Worm (Caenorhabditis elegans) whole organism, young adult: ENCODE measurements around the gene cnt-2.

Source experiments
- B0035.1 ChIP-seq: sonication (generic microtip); optimal IDR thresholded peaks from 2 replicates; lab custom pipeline; 2016; ENCODE audit warnings: missing genetic modification characterization, mild to moderate bottlenecking, missing compliant biosample characterization, missing genotype, missing genetic modification reagents
- C17E4.6 ChIP-seq: fragments of 200-800 bp; sonication (Bioruptor generic); IDR thresholded peaks from 2 replicates; pipeline ENCODE4 v1.3.6; 2022; ENCODE audit warnings: missing genetic modification reagents, missing genetic modification characterization, missing compliant biosample characterization
- F23B12.7 ChIP-seq: sonication (generic microtip); optimal IDR thresholded peaks from 2 replicates; lab custom pipeline; 2017; ENCODE audit warnings: missing genetic modification characterization, mild to moderate bottlenecking, missing compliant biosample characterization, antibody characterized with exemption, moderate library complexity; ENCODE audit not compliant: insufficient read depth
- F37B4.10 ChIP-seq: fragments of 200-800 bp; sonication (Bioruptor generic); IDR thresholded peaks from 2 replicates; pipeline ENCODE4 v1.3.6; 2022; ENCODE audit warnings: missing genetic modification characterization, missing compliant biosample characterization
- F39B2.1 ChIP-seq: fragments of 200-800 bp; sonication (Bioruptor generic); IDR thresholded peaks from 2 replicates; pipeline ENCODE4 v1.3.6; 2022; ENCODE audit warnings: missing genetic modification reagents, missing genetic modification characterization, missing compliant biosample characterization
- F49E8.2 ChIP-seq: sonication (generic microtip); optimal IDR thresholded peaks from 3 replicates; lab custom pipeline; 2017; ENCODE audit warnings: missing genetic modification characterization, mild to moderate bottlenecking, missing compliant biosample characterization, antibody characterized with exemption, moderate library complexity; ENCODE audit not compliant: insufficient read depth
- F52B5.7 ChIP-seq: sonication (generic microtip); optimal IDR thresholded peaks from 2 replicates; lab custom pipeline; 2016; ENCODE audit warnings: mild to moderate bottlenecking, missing genetic modification characterization, missing compliant biosample characterization
- Y53F4B.3 ChIP-seq: fragments of 200-800 bp; sonication (Bioruptor generic); IDR thresholded peaks from 2 replicates; pipeline ENCODE4 v1.3.6; 2022; ENCODE audit warnings: missing genetic modification reagents, missing genetic modification characterization, missing compliant biosample characterization
- Y56A3A.18 ChIP-seq: fragments of 200-800 bp; sonication (Bioruptor generic); IDR thresholded peaks from 2 replicates; pipeline ENCODE4 v1.3.6; 2022; ENCODE audit warnings: missing genetic modification reagents, missing genetic modification characterization, missing compliant biosample characterization
- Y67H2A.10 ChIP-seq: fragments of 200-800 bp; sonication (Bioruptor generic); conservative IDR thresholded peaks from 2 replicates; pipeline ENCODE4 v1.3.6; 2022; ENCODE audit warnings: missing genetic modification reagents, missing genetic modification characterization, missing compliant biosample characterization
- ama-1 ChIP-seq, 3 experiments: fragments of 150-350 bp in 1 of 3; sonication (generic microtip) in 2 of 3; optimal IDR thresholded peaks; 2 replicates each; lab custom pipeline; 2014 to 2018; ENCODE audit warnings: missing biosample characterization in 2 of 3, missing genetic modification characterization in 2 of 3, missing genetic modification reagents in 2 of 3
- aptf-3 ChIP-seq: fragments of 200-800 bp; sonication (Bioruptor generic); IDR thresholded peaks from 2 replicates; pipeline ENCODE4 v1.3.6; 2022; ENCODE audit warnings: missing genetic modification characterization, missing compliant biosample characterization
- attf-3 ChIP-seq: fragments of 200-800 bp; sonication (Bioruptor generic); conservative IDR thresholded peaks from 2 replicates; pipeline ENCODE4 v1.3.6; 2022; ENCODE audit warnings: missing genetic modification reagents, missing genetic modification characterization, missing compliant biosample characterization
- attf-5 ChIP-seq: fragments of 200-800 bp; sonication (Bioruptor generic); optimal IDR thresholded peaks from 2 replicates; lab custom pipeline; 2018; ENCODE audit warnings: mild to moderate bottlenecking, missing genetic modification characterization, missing compliant biosample characterization
- attf-6 ChIP-seq: fragments of 200-800 bp; sonication (Bioruptor generic); IDR thresholded peaks from 2 replicates; pipeline ENCODE4 v1.3.6; 2022; ENCODE audit warnings: missing genetic modification reagents, missing genetic modification characterization, missing compliant biosample characterization
- cebp-2 ChIP-seq: fragments of 200-800 bp; sonication (Bioruptor generic); IDR thresholded peaks from 2 replicates; pipeline ENCODE4 v1.3.6; 2022; ENCODE audit warnings: missing genetic modification characterization, missing compliant biosample characterization
- ceh-58 ChIP-seq: fragments of 200-800 bp; sonication (Bioruptor generic); IDR thresholded peaks from 2 replicates; pipeline ENCODE4 v1.3.6; 2022; ENCODE audit warnings: missing genetic modification characterization, missing compliant biosample characterization
- ceh-91 ChIP-seq: fragments of 200-800 bp; sonication (Bioruptor generic); IDR thresholded peaks from 2 replicates; pipeline ENCODE4 v1.3.6; 2022; ENCODE audit warnings: missing genetic modification reagents, missing genetic modification characterization, missing compliant biosample characterization
- chd-7 ChIP-seq: sonication (generic microtip); optimal IDR thresholded peaks from 2 replicates; lab custom pipeline; 2016; ENCODE audit warnings: mild to moderate bottlenecking, missing genetic modification characterization, moderate library complexity, missing compliant biosample characterization
- die-1 ChIP-seq: sonication (generic microtip); optimal IDR thresholded peaks from 2 replicates; lab custom pipeline; 2016; ENCODE audit warnings: missing genotype, mild to moderate bottlenecking, missing genetic modification characterization, missing compliant biosample characterization
- dox-1 ChIP-seq: fragments of 200-800 bp; sonication (Bioruptor generic); IDR thresholded peaks from 2 replicates; pipeline ENCODE4 v1.3.6; 2022; ENCODE audit warnings: missing genetic modification reagents, missing genetic modification characterization, missing compliant biosample characterization
- egl-18 ChIP-seq: fragments of 200-800 bp; sonication (Bioruptor generic); IDR thresholded peaks from 2 replicates; pipeline ENCODE4 v1.3.6; 2022; ENCODE audit warnings: missing genetic modification reagents, missing genetic modification characterization, missing compliant biosample characterization
- egrh-3 ChIP-seq: fragments of 200-800 bp; sonication (Bioruptor generic); IDR thresholded peaks from 2 replicates; pipeline ENCODE4 v1.3.6; 2022; ENCODE audit warnings: missing genetic modification reagents, missing genetic modification characterization, missing compliant biosample characterization
- ets-4 ChIP-seq: fragments of 200-800 bp; sonication (Bioruptor generic); optimal IDR thresholded peaks from 2 replicates; lab custom pipeline; 2018; ENCODE audit warnings: mild to moderate bottlenecking, missing genetic modification characterization, missing compliant biosample characterization
- gei-17 ChIP-seq: fragments of 200-800 bp; sonication (Bioruptor generic); optimal IDR thresholded peaks from 2 replicates; lab custom pipeline; 2018; ENCODE audit warnings: mild to moderate bottlenecking, missing genetic modification characterization, missing compliant biosample characterization
- let-526 ChIP-seq: fragments of 200-800 bp; sonication (Bioruptor generic); IDR thresholded peaks from 2 replicates; pipeline ENCODE4 v1.3.6; 2022; ENCODE audit warnings: missing genetic modification reagents, missing genetic modification characterization, missing compliant biosample characterization
- let-607 ChIP-seq, 2 experiments: fragments of 200-800 bp in 1 of 2; sonication (Bioruptor generic) in 1 of 2; sonication (generic microtip) in 1 of 2; optimal IDR thresholded peaks; 2 replicates each; lab custom pipeline; 2016 to 2018; ENCODE audit warnings: mild to moderate bottlenecking in 2 of 2, missing compliant biosample characterization in 2 of 2, missing genetic modification characterization in 2 of 2, moderate library complexity in 2 of 2, missing genotype in 1 of 2
- lsy-27 ChIP-seq: sonication (generic microtip); optimal IDR thresholded peaks from 2 replicates; lab custom pipeline; 2017; ENCODE audit warnings: missing genetic modification characterization, mild to moderate bottlenecking, missing compliant biosample characterization, antibody characterized with exemption, missing genotype, borderline replicate concordance; ENCODE audit not compliant: insufficient read depth
- madf-10 ChIP-seq: sonication (generic microtip); optimal IDR thresholded peaks from 2 replicates; lab custom pipeline; 2016; ENCODE audit warnings: mild to moderate bottlenecking, missing genetic modification characterization, missing compliant biosample characterization
- mcd-1 ChIP-seq: fragments of 200-800 bp; sonication (Bioruptor generic); IDR thresholded peaks from 2 replicates; pipeline ENCODE4 v1.3.6; 2022; ENCODE audit warnings: missing genetic modification reagents, missing genetic modification characterization, missing compliant biosample characterization
- nfya-2 ChIP-seq: fragments of 200-800 bp; sonication (Bioruptor generic); IDR thresholded peaks from 2 replicates; pipeline ENCODE4 v1.3.6; 2022; ENCODE audit warnings: missing genetic modification reagents, missing genetic modification characterization, missing compliant biosample characterization
- nhr-179 ChIP-seq: sonication (generic microtip); optimal IDR thresholded peaks from 2 replicates; lab custom pipeline; 2016; ENCODE audit warnings: mild to moderate bottlenecking, missing genetic modification characterization, missing compliant biosample characterization
- nhr-80 ChIP-seq: sonication (generic microtip); optimal IDR thresholded peaks from 2 replicates; lab custom pipeline; 2016; ENCODE audit warnings: missing genetic modification characterization, missing compliant biosample characterization
- nhr-90 ChIP-seq: sonication (generic microtip); optimal IDR thresholded peaks from 2 replicates; lab custom pipeline; 2016; ENCODE audit warnings: missing genotype, mild to moderate bottlenecking, missing genetic modification characterization, missing compliant biosample characterization
- repo-1 ChIP-seq: sonication (generic microtip); optimal IDR thresholded peaks from 2 replicates; lab custom pipeline; 2017; ENCODE audit warnings: mild to moderate bottlenecking, missing genetic modification characterization, missing compliant biosample characterization
- rpc-1 ChIP-seq, 2 experiments: fragments of 150-350 bp in 1 of 2; sonication (generic microtip) in 1 of 2; optimal IDR thresholded peaks; 2 replicates each; lab custom pipeline; 2014 to 2018; ENCODE audit warnings: missing biosample characterization in 1 of 2, missing genetic modification characterization in 1 of 2, missing genetic modification reagents in 1 of 2, missing genotype in 1 of 2
- sdz-38 ChIP-seq: sonication (generic microtip); optimal IDR thresholded peaks from 2 replicates; lab custom pipeline; 2016; ENCODE audit warnings: missing genotype, missing genetic modification characterization, missing compliant biosample characterization
- snpc-1.1 ChIP-seq: sonication (generic microtip); optimal IDR thresholded peaks from 2 replicates; lab custom pipeline; 2017; ENCODE audit warnings: missing genetic modification characterization, mild to moderate bottlenecking, missing compliant biosample characterization, antibody characterized with exemption, moderate library complexity, missing genotype, missing genetic modification reagents; ENCODE audit not compliant: insufficient read depth
- snpc-3.4 ChIP-seq: sonication (generic microtip); optimal IDR thresholded peaks from 2 replicates; lab custom pipeline; 2017; ENCODE audit warnings: missing genetic modification characterization, mild to moderate bottlenecking, missing compliant biosample characterization, antibody characterized with exemption, moderate library complexity, missing genotype, missing genetic modification reagents
- snpc-4 ChIP-seq, 5 experiments: fragments of 150-350 bp in 1 of 5; sonication (generic microtip) in 4 of 5; optimal IDR thresholded peaks; 2 replicates each; lab custom pipeline; 2014 to 2018; ENCODE audit warnings: missing genetic modification characterization in 5 of 5, missing biosample characterization in 3 of 5, antibody characterized with exemption in 2 of 5, mild to moderate bottlenecking in 2 of 5, missing compliant biosample characterization in 2 of 5, missing genotype in 2 of 5, moderate library complexity in 2 of 5, missing genetic modification reagents in 1 of 5
- somi-1 ChIP-seq: fragments of 200-800 bp; sonication (Bioruptor generic); optimal IDR thresholded peaks from 2 replicates; lab custom pipeline; 2018; ENCODE audit warnings: mild to moderate bottlenecking, missing genetic modification characterization, missing compliant biosample characterization
- sptf-2 ChIP-seq: fragments of 200-800 bp; sonication (Bioruptor generic); optimal IDR thresholded peaks from 2 replicates; lab custom pipeline; 2018; ENCODE audit warnings: mild to moderate bottlenecking, missing genetic modification characterization, missing compliant biosample characterization
- tbp1 ChIP-seq: fragments of 200-800 bp; sonication (Bioruptor generic); optimal IDR thresholded peaks from 2 replicates; lab custom pipeline; 2018; ENCODE audit warnings: mild to moderate bottlenecking, missing genetic modification characterization, missing compliant biosample characterization
- tlf-1 ChIP-seq: fragments of 200-800 bp; sonication (Bioruptor generic); optimal IDR thresholded peaks from 2 replicates; lab custom pipeline; 2018; ENCODE audit warnings: mild to moderate bottlenecking, missing genetic modification characterization, missing compliant biosample characterization
- ztf-25 ChIP-seq: fragments of 200-800 bp; sonication (Bioruptor generic); IDR thresholded peaks from 2 replicates; pipeline ENCODE4 v1.3.6; 2022; ENCODE audit warnings: missing genetic modification reagents, missing genetic modification characterization, missing compliant biosample characterization
- ztf-28 ChIP-seq: fragments of 200-800 bp; sonication (Bioruptor generic); IDR thresholded peaks from 2 replicates; pipeline ENCODE4 v1.3.6; 2022; ENCODE audit warnings: missing genetic modification reagents, missing genetic modification characterization, missing compliant biosample characterization
- ztf-6 ChIP-seq: fragments of 200-800 bp; sonication (Bioruptor generic); IDR thresholded peaks from 2 replicates; pipeline ENCODE4 v1.3.6; 2022; ENCODE audit warnings: missing genetic modification reagents, missing genetic modification characterization, missing compliant biosample characterization

Gene cnt-2

DNA sequence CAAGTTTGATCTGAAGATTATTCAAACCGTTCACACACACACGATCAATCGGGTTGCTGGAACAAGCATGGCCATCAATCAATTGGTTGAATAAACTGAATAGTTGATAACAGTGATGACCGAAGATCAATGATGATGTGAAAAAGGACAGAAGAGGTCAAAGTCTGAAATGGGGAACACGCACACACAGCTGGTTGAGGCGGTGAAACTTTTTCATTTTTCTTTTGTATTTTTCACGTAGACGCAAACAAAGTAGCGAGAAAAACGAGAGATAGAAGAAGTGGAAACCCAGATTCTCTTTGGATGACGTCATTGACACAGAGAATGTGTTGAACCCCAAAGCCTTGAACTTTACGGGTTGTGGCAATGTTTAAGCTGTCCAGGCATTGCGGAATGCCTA, 62.7 kb downstream of the cnt-2 start (continued):
- TF ChIP-seq ceh-91 (GFP tag; lab: Robert Waterston, UW), result no peak
- peak; percentile 57; the same call in 1 of the 2 replicates for TF ChIP-seq dox-1 (GFP tag; lab: Robert Waterston, UW)
- TF ChIP-seq ceh-58 (GFP tag; lab: Robert Waterston, UW), result no peak
- peak; percentile 46 for TF ChIP-seq attf-5
- no peak for TF ChIP-seq nhr-90
- no peak for TF ChIP-seq ztf-25 (GFP tag; lab: Robert Waterston, UW)
- no peak for TF ChIP-seq nhr-179 (tag; lab: Kevin White, UChicago)
- TF ChIP-seq F39B2.1, result no peak
- peak; percentile 89 for TF ChIP-seq nhr-80
- no peak for TF ChIP-seq aptf-3 (GFP tag; lab: Robert Waterston, UW)
- no peak for TF ChIP-seq snpc-4 (GFP tag; optimal IDR thresholded peaks at IDR 0.05; lab: Kevin White, UChicago)
- TF ChIP-seq snpc-4 (tag; optimal IDR thresholded peaks at IDR 0.05; lab: Kevin White, UChicago), result peak in 2 of 4 experiments; percentile 4 to 19
- no peak; the same call in 1 of the 2 replicates for TF ChIP-seq let-526
- TF ChIP-seq tbp1 (GFP tag; lab: Kevin White, UChicago), result peak; percentile 43
- peak; percentile 41 for TF ChIP-seq madf-10 (tag; lab: Kevin White, UChicago)
- no peak for TF ChIP-seq Y56A3A.18 (GFP tag; lab: Robert Waterston, UW)
- TF ChIP-seq F23B12.7 (tag; lab: Kevin White, UChicago), result peak; percentile 2
- no peak for TF ChIP-seq C17E4.6
- TF ChIP-seq rpc-1 (optimal IDR thresholded peaks at IDR 0.05; lab: Kevin White, UChicago), result no peak
- TF ChIP-seq rpc-1 (tag; optimal IDR thresholded peaks at IDR 0.05; lab: Kevin White, UChicago), result no peak
- peak; percentile 56 for TF ChIP-seq B0035.1 (tag; lab: Kevin White, UChicago)
- peak; percentile 6; the same call in 1 of the 2 replicates for TF ChIP-seq mcd-1
- no peak for TF ChIP-seq snpc-1.1
- no peak for TF ChIP-seq egl-18 (GFP tag; lab: Robert Waterston, UW)
- no peak for TF ChIP-seq ztf-28 (GFP tag; lab: Robert Waterston, UW)
- TF ChIP-seq attf-6, result no peak
- TF ChIP-seq lsy-27, result no peak
- no peak for TF ChIP-seq gei-17
- no peak for TF ChIP-seq snpc-3.4 (tag; lab: Kevin White, UChicago)
- no peak for TF ChIP-seq attf-3
- TF ChIP-seq ztf-6, result no peak
- TF ChIP-seq chd-7 (tag; lab: Kevin White, UChicago), result peak; percentile 60
- peak; percentile 45 for TF ChIP-seq die-1 (tag; lab: Kevin White, UChicago)
- no peak for TF ChIP-seq sdz-38 (tag; lab: Kevin White, UChicago)
- no peak for TF ChIP-seq egrh-3 (GFP tag; lab: Robert Waterston, UW)
- no peak for TF ChIP-seq F49E8.2 (tag; lab: Kevin White, UChicago)
- peak in 1 of 2 experiments; percentile 6 for TF ChIP-seq let-607 (tag; optimal IDR thresholded peaks at IDR 0.05; lab: Kevin White, UChicago)
- TF ChIP-seq cebp-2 (GFP tag; lab: Robert Waterston, UW), result no peak
- TF ChIP-seq repo-1 (tag; lab: Kevin White, UChicago), result no peak
- TF ChIP-seq ets-4 (GFP tag; lab: Kevin White, UChicago), result no peak
- peak; percentile 89 for TF ChIP-seq somi-1 (GFP tag; lab: Kevin White, UChicago)
- no peak for TF ChIP-seq F52B5.7
- TF ChIP-seq Y53F4B.3 (GFP tag; lab: Robert Waterston, UW), result no peak
- 0 out of 2 replicates have a peak, but pooled peaks have one; percentile 52 for TF ChIP-seq F37B4.10
- TF ChIP-seq Y67H2A.10, result no peak
- TF ChIP-seq sptf-2 (GFP tag; lab: Kevin White, UChicago), result no peak
- TF ChIP-seq nfya-2 (GFP tag; lab: Robert Waterston, UW), result no peak
- peak; percentile 24 for TF ChIP-seq tlf-1 (GFP tag; lab: Kevin White, UChicago)
- peak; percentile 75 for TF ChIP-seq ama-1 (optimal IDR thresholded peaks at IDR 0.05; lab: Kevin White, UChicago)
- TF ChIP-seq ama-1 (GFP tag; optimal IDR thresholded peaks at IDR 0.05; lab: Kevin White, UChicago), result no peak
